Worm (Caenorhabditis elegans) whole organism, L4 larva: ENCODE measurements around the gene mec-18.

Experiments
- F44E2.7 ChIP-seq: fragments of 200-800 bp; sonication (Bioruptor generic); IDR thresholded peaks from 2 replicates; pipeline ENCODE4 v2.1.2; 2022; ENCODE audit warnings: missing genetic modification characterization, missing compliant biosample characterization
- R02D3.7 ChIP-seq: fragments of 150-350 bp; sonication (generic microtip); optimal IDR thresholded peaks from 3 replicates; lab custom pipeline; 2014; ENCODE audit warnings: missing biosample characterization, missing genetic modification characterization
- T20F7.1 ChIP-seq: fragments of 200-800 bp; sonication (Bioruptor generic); optimal IDR thresholded peaks from 2 replicates; lab custom pipeline; 2018; ENCODE audit warnings: mild to moderate bottlenecking, missing genetic modification characterization, missing compliant biosample characterization
- T26A8.4 ChIP-seq: fragments of 200-800 bp; sonication (Bioruptor generic); IDR thresholded peaks from 2 replicates; pipeline ENCODE4 v1.3.6; 2022; ENCODE audit warnings: missing genetic modification characterization, missing compliant biosample characterization
- Y48G9A.11 ChIP-seq: fragments of 200-800 bp; sonication (Bioruptor generic); IDR thresholded peaks from 2 replicates; pipeline ENCODE4 v1.3.6; 2022; ENCODE audit warnings: missing genetic modification reagents, missing genetic modification characterization, missing compliant biosample characterization
- aha-1 ChIP-seq: fragments of 150-350 bp; peaks from one replicate; lab custom pipeline; 2014; ENCODE audit warnings: missing biosample characterization, missing genetic modification characterization
- ama-1 ChIP-seq: fragments of 150-350 bp; optimal IDR thresholded peaks from 2 replicates; lab custom pipeline; 2014; ENCODE audit warnings: inconsistent platforms, mixed read lengths
- ces-1 ChIP-seq: fragments of 150-350 bp; sonication (generic microtip); optimal IDR thresholded peaks from 4 replicates; lab custom pipeline; 2014; ENCODE audit warnings: missing biosample characterization, missing genetic modification reagents, missing genetic modification characterization
- daf-12 ChIP-seq: fragments of 150-350 bp; optimal IDR thresholded peaks from 2 replicates; lab custom pipeline; 2014; ENCODE audit warnings: missing biosample characterization, missing genetic modification reagents, missing genetic modification characterization
- daf-16 ChIP-seq, 3 experiments: sonication (generic microtip); optimal IDR thresholded peaks; 2 replicates each; lab custom pipeline; 2016 to 2017; ENCODE audit warnings: missing genetic modification characterization in 3 of 3, missing genetic modification reagents in 3 of 3, mild to moderate bottlenecking in 2 of 3, missing compliant biosample characterization in 2 of 3, missing biosample characterization in 1 of 3, moderate library complexity in 1 of 3
- dmd-6 ChIP-seq: fragments of 200-800 bp; sonication (Bioruptor generic); IDR thresholded peaks from 2 replicates; pipeline ENCODE4 v1.3.6; 2022; ENCODE audit warnings: missing genetic modification reagents, missing genetic modification characterization, missing compliant biosample characterization
- dpl-1 ChIP-seq: fragments of 150-350 bp; optimal IDR thresholded peaks from 2 replicates; lab custom pipeline; 2014; ENCODE audit warnings: missing biosample characterization, missing genetic modification reagents, missing genetic modification characterization
- dve-1 ChIP-seq: sonication (generic microtip); optimal IDR thresholded peaks from 2 replicates; lab custom pipeline; 2017; ENCODE audit warnings: antibody characterized with exemption, mild to moderate bottlenecking, missing genetic modification characterization, missing compliant biosample characterization; ENCODE audit not compliant: insufficient read depth
- hif-1 ChIP-seq, 2 experiments: sonication (generic microtip); optimal IDR thresholded peaks; 2 replicates each; lab custom pipeline; 2016 to 2017; ENCODE audit warnings: missing compliant biosample characterization in 2 of 2, missing genetic modification characterization in 2 of 2, missing genetic modification reagents in 2 of 2, missing genotype in 2 of 2, mild to moderate bottlenecking in 1 of 2
- hlh-11 ChIP-seq: fragments of 200-800 bp; sonication (Bioruptor generic); optimal IDR thresholded peaks from 2 replicates; lab custom pipeline; 2018; ENCODE audit warnings: mild to moderate bottlenecking, missing genetic modification characterization, missing compliant biosample characterization
- hmg-1.1 ChIP-seq: fragments of 200-800 bp; sonication (Bioruptor generic); IDR thresholded peaks from 2 replicates; pipeline ENCODE4 v1.3.6; 2022; ENCODE audit warnings: missing genetic modification reagents, missing genetic modification characterization, missing compliant biosample characterization
- lim-7 ChIP-seq: fragments of 200-800 bp; sonication (Bioruptor generic); IDR thresholded peaks from 2 replicates; pipeline ENCODE4 v1.3.6; 2022; ENCODE audit warnings: missing genetic modification characterization, missing compliant biosample characterization
- lin-15B ChIP-seq: fragments of 150-350 bp; sonication (generic microtip); optimal IDR thresholded peaks from 3 replicates; lab custom pipeline; 2014; ENCODE audit warnings: missing biosample characterization, missing genetic modification characterization
- lin-38 ChIP-seq: fragments of 200-800 bp; sonication (Bioruptor generic); IDR thresholded peaks from 2 replicates; pipeline ENCODE4 v1.3.6; 2022; ENCODE audit warnings: missing genetic modification reagents, missing genetic modification characterization, missing compliant biosample characterization
- lsy-2 ChIP-seq, 2 experiments: fragments of 150-350 bp in 1 of 2; sonication (generic microtip) in 1 of 2; optimal IDR thresholded peaks; 2 replicates each; lab custom pipeline; 2014 to 2017; ENCODE audit warnings: missing biosample characterization in 2 of 2, missing genetic modification characterization in 2 of 2
- madf-9 ChIP-seq: fragments of 200-800 bp; sonication (Bioruptor generic); conservative IDR thresholded peaks from 2 replicates; pipeline ENCODE4 v1.3.6; 2022; ENCODE audit warnings: missing genetic modification reagents, missing genetic modification characterization, missing compliant biosample characterization
- mep-1 ChIP-seq: fragments of 150-350 bp; sonication (generic microtip); optimal IDR thresholded peaks from 3 replicates; lab custom pipeline; 2014; ENCODE audit warnings: missing biosample characterization, missing genetic modification characterization
- mes-2 ChIP-seq: sonication (generic microtip); optimal IDR thresholded peaks from 2 replicates; lab custom pipeline; 2016; ENCODE audit warnings: missing genotype, mild to moderate bottlenecking, missing genetic modification characterization, missing compliant biosample characterization; ENCODE audit not compliant: poor library complexity, severe bottlenecking
- mxl-2 ChIP-seq: fragments of 200-800 bp; sonication (Bioruptor generic); conservative IDR thresholded peaks from 2 replicates; pipeline ENCODE4 v1.3.6; 2022; ENCODE audit warnings: missing genetic modification reagents, missing genetic modification characterization, missing compliant biosample characterization
- mxl-3 ChIP-seq: fragments of 200-800 bp; sonication (Bioruptor generic); optimal IDR thresholded peaks from 2 replicates; lab custom pipeline; 2018; ENCODE audit warnings: mild to moderate bottlenecking, missing genetic modification characterization, missing compliant biosample characterization
- nhr-10 ChIP-seq: fragments of 150-350 bp; optimal IDR thresholded peaks from 2 replicates; lab custom pipeline; 2014; ENCODE audit warnings: missing biosample characterization, missing genetic modification characterization
- nhr-102 ChIP-seq: sonication (generic microtip); optimal IDR thresholded peaks from 2 replicates; lab custom pipeline; 2016; ENCODE audit warnings: mild to moderate bottlenecking, missing genetic modification characterization, moderate library complexity, missing compliant biosample characterization
- nhr-237 ChIP-seq: sonication (generic microtip); optimal IDR thresholded peaks from 2 replicates; lab custom pipeline; 2017; ENCODE audit warnings: missing biosample characterization, missing genetic modification characterization
- nhr-25 ChIP-seq: sonication (generic microtip); optimal IDR thresholded peaks from 2 replicates; lab custom pipeline; 2017; ENCODE audit warnings: missing genetic modification characterization, mild to moderate bottlenecking, missing compliant biosample characterization, antibody characterized with exemption, moderate library complexity, borderline replicate concordance; ENCODE audit not compliant: insufficient read depth
- nhr-28 ChIP-seq: fragments of 150-350 bp; optimal IDR thresholded peaks from 2 replicates; lab custom pipeline; 2014; ENCODE audit warnings: missing biosample characterization, missing genetic modification characterization
- nhr-41 ChIP-seq: fragments of 200-800 bp; sonication (Bioruptor generic); IDR thresholded peaks from 2 replicates; pipeline ENCODE4 v1.3.6; 2022; ENCODE audit warnings: missing genetic modification reagents, missing genetic modification characterization, missing compliant biosample characterization
- nhr-42 ChIP-seq: fragments of 200-800 bp; sonication (Bioruptor generic); IDR thresholded peaks from 2 replicates; pipeline ENCODE4 v1.3.6; 2022; ENCODE audit warnings: missing genetic modification characterization, missing compliant biosample characterization
- nhr-77 ChIP-seq: fragments of 150-350 bp; optimal IDR thresholded peaks from 2 replicates; lab custom pipeline; 2014; ENCODE audit warnings: missing biosample characterization, missing genetic modification characterization
- php-3 ChIP-seq: fragments of 200-800 bp; sonication (Bioruptor generic); IDR thresholded peaks from 2 replicates; pipeline ENCODE4 v1.3.6; 2022; ENCODE audit warnings: missing genetic modification reagents, missing genetic modification characterization, missing compliant biosample characterization
- rbr-2 ChIP-seq: sonication (generic microtip); optimal IDR thresholded peaks from 2 replicates; lab custom pipeline; 2016; ENCODE audit warnings: missing genotype, missing genetic modification characterization, missing compliant biosample characterization
- set-16 ChIP-seq: fragments of 200-800 bp; sonication (Bioruptor generic); IDR thresholded peaks from 2 replicates; pipeline ENCODE4 v1.3.6; 2022; ENCODE audit warnings: missing genetic modification reagents, missing genetic modification characterization, missing compliant biosample characterization
- skn-1 ChIP-seq: fragments of 150-350 bp; optimal IDR thresholded peaks from 2 replicates; lab custom pipeline; 2014; ENCODE audit warnings: missing biosample characterization, missing genetic modification characterization
- spr-1 ChIP-seq: sonication (generic microtip); optimal IDR thresholded peaks from 2 replicates; lab custom pipeline; 2016; ENCODE audit warnings: mild to moderate bottlenecking, missing genetic modification characterization, missing compliant biosample characterization
- tra-1 ChIP-seq: fragments of 200-800 bp; sonication (Bioruptor generic); IDR thresholded peaks from 2 replicates; pipeline ENCODE4 v1.3.6; 2022; ENCODE audit warnings: missing genetic modification reagents, missing genetic modification characterization, missing compliant biosample characterization
- unc-62 ChIP-seq, 3 experiments: fragments of 150-350 bp in 1 of 3; sonication (generic microtip); optimal IDR thresholded peaks in 2 of 3; peaks in 1 of 3; 1 replicate in 1 of 3; 2 replicates in 2 of 3; lab custom pipeline; 2014 to 2017; ENCODE audit warnings: missing biosample characterization in 3 of 3, missing genetic modification characterization in 3 of 3, missing genetic modification reagents in 3 of 3, missing genotype in 1 of 3
- zfp-2 ChIP-seq: sonication (generic microtip); optimal IDR thresholded peaks from 2 replicates; lab custom pipeline; 2016; ENCODE audit warnings: mild to moderate bottlenecking, missing genetic modification characterization, missing compliant biosample characterization
- zfp-3 ChIP-seq: fragments of 200-800 bp; sonication (Bioruptor generic); conservative IDR thresholded peaks from 2 replicates; pipeline ENCODE4 v1.3.6; 2022; ENCODE audit warnings: missing genetic modification reagents, missing genetic modification characterization, missing compliant biosample characterization
- zip-2 ChIP-seq: fragments of 150-350 bp; optimal IDR thresholded peaks from 2 replicates; lab custom pipeline; 2014; ENCODE audit warnings: missing biosample characterization, missing genetic modification characterization

mec-18 gene

DNA sequence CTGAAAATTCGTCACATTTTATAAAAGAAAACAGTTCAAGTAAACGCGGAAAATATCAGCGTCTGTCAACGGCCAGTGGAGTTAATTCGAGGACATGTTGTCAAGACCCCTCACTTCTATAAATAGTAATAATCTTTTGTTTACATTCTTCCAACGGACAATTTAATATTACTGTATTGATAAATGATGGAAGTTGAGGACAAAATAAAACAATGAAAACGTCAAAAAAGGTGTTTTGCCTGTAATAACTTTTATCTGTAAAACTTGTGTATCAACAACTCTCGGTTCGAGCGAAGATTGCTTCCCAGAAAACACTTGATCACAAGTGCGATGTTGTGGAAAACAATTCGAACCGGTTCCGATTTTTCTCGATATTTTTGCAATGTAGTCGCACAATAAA is 25.6 kb downstream of the mec-18 start (continued):
- TF ChIP-seq lin-38 (no peak), nhr-77 (tag; lab: Kevin White, UChicago) (peak; percentile 48), dpl-1 (GFP tag; lab: Kevin White, UChicago) (no peak), lsy-2 (tag; optimal IDR thresholded peaks at IDR 0.05; lab: Kevin White, UChicago) (no peak), T20F7.1 (no peak), madf-9 (no peak), R02D3.7 (tag; lab: Kevin White, UChicago) (no peak), nhr-25 (tag; lab: Kevin White, UChicago) (no peak), nhr-28 (tag; lab: Kevin White, UChicago) (peak; percentile 42)

DNA sequence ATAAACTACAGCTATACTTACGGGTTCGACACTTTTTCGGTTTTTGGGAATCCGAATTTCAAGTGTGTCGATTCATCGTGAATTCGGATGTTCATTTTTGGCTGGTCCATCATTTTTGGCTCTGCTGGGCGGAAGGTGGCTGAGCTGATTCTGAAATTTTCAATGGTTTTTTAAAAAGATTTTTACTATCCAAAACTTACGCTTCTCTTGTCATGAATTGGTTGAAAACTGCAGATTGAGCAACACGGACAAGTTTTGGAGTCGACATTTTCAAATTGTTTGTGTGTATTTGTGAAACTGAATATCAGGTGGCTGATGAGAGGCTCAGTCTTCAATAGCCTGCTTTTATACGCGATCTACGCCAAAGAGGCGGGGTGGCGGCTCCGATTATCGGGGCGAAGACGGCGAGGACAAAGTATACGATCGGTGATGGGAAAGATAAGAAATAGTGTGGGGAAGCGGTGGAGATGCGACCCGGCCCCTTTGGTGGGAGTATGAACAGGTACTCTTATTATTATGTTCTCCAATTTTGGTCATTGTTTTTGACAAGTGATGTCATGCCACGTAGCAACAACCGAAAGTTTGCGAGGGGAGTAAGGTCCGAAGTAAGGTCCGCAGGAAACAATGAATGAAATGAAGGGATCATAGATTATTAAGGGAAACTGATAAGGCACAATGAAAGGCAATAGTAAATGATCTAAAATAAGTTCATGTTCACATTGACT is 27.0 kb downstream of the mec-18 start, which contains the start of gene F48D6.4:
Gene F48D6.4, minus strand, starts transcription at position 346 of the 725 bp plus-strand sequence.
- TF ChIP-seq dve-1 (peak; percentile 56), ama-1 (peak; percentile 85), tra-1 (GFP tag; lab: Robert Waterston, UW) (0 out of 2 replicates have a peak, but pooled peaks have one; percentile 20), php-3 (GFP tag; lab: Robert Waterston, UW) (peak; percentile 50; the same call in 1 of the 2 replicates), skn-1 (no peak), mes-2 (tag; lab: Kevin White, UChicago) (peak; percentile 4), hif-1 (tag; optimal IDR thresholded peaks at IDR 0.05; lab: Kevin White, UChicago) (peak in 1 of 2 experiments; percentile 34), unc-62 (GFP tag; optimal IDR thresholded peaks at IDR 0.05 in 1 of 2; lab: Kevin White, UChicago) (peak in 1 of 2 experiments; percentile 42), unc-62 (tag; optimal IDR thresholded peaks at IDR 0.05; lab: Kevin White, UChicago) (no peak), hlh-11 (tag; lab: Kevin White, UChicago) (peak; percentile 53), set-16 (0 out of 2 replicates have a peak, but pooled peaks have one; percentile 16), hmg-1.1 (GFP tag; lab: Robert Waterston, UW) (no peak), daf-12 (tag; lab: Kevin White, UChicago) (no peak), daf-16 (GFP tag; optimal IDR thresholded peaks at IDR 0.05; lab: Kevin White, UChicago) (no peak), daf-16 (tag; optimal IDR thresholded peaks at IDR 0.05; lab: Kevin White, UChicago) (peak; percentile 61), nhr-237 (no peak), nhr-77 (tag; lab: Kevin White, UChicago) (no peak), nhr-28 (tag; lab: Kevin White, UChicago) (no peak), F44E2.7 (GFP tag; lab: Robert Waterston, UW) (no peak)

DNA sequence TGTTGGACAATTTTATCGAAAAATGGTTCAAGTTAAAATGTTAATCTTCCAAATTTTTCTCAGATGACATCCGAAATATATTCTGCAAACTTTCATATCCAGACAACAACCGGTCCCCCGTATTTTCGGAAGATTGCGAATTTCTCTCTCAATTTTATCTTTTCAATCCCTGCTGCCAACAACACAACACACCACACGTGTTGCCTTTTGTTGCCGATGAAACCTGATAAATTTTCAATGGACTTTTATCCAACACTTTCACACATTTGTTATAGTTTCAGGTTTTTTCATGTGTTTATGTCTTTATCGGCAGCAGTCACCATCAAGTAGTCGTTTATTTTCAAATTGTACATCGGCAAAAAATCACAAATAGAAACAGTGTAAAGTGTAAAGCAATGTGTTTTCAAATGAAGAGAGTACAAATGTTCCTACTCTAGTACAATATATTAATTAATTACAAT is 27.7 kb downstream of the mec-18 start:
- TF ChIP-seq skn-1 (no peak), nhr-102 (tag; lab: Kevin White, UChicago) (peak; percentile 38), nhr-10 (tag; lab: Kevin White, UChicago) (peak; percentile 40), spr-1 (tag; lab: Kevin White, UChicago) (peak; percentile 2), nhr-41 (GFP tag; lab: Robert Waterston, UW) (peak; percentile 38; the same call in 1 of the 2 replicates), dmd-6 (GFP tag; lab: Robert Waterston, UW) (peak; percentile 26; the same call in 1 of the 2 replicates), mes-2 (tag; lab: Kevin White, UChicago) (peak; percentile 52), hlh-11 (tag; lab: Kevin White, UChicago) (peak; percentile 45), daf-16 (GFP tag; optimal IDR thresholded peaks at IDR 0.05; lab: Kevin White, UChicago) (peak; percentile 8 to 58), daf-16 (tag; optimal IDR thresholded peaks at IDR 0.05; lab: Kevin White, UChicago) (peak; percentile 70), Y48G9A.11 (no peak), lim-7 (0 out of 2 replicates have a peak, but pooled peaks have one; percentile 54), mxl-2 (GFP tag; lab: Robert Waterston, UW) (0 out of 2 replicates have a peak, but pooled peaks have one; percentile 2), dve-1 (peak; percentile 65), ces-1 (GFP tag; lab: Kevin White, UChicago) (no peak), T26A8.4 (GFP tag; lab: Robert Waterston, UW) (peak; percentile 62; the same call in 1 of the 2 replicates), nhr-42 (GFP tag; lab: Robert Waterston, UW) (peak; percentile 14; the same call in 1 of the 2 replicates), lin-15B (no peak), aha-1 (tag; lab: Kevin White, UChicago) (no peak), mxl-3 (GFP tag; lab: Kevin White, UChicago) (peak; percentile 70), mep-1 (tag; lab: Kevin White, UChicago) (peak; percentile 48), zfp-3 (GFP tag; lab: Robert Waterston, UW) (peak; percentile 72), zfp-2 (tag; lab: Kevin White, UChicago) (no peak), rbr-2 (tag; lab: Kevin White, UChicago) (no peak), zip-2 (peak; percentile 23)
